Worm (Caenorhabditis elegans): ENCODE data around the gene npp-25.

npp-25 gene

ce11 chrIII:12951362-12952228 is 25.8 kb upstream of the npp-25 start, which contains the start of gene Y39E4A.1:
Y39E4A.1 (plus strand) TSS chrIII:12951412.
- no peak for TF ChIP-seq spr-3 (GFP tag; optimal IDR thresholded peaks at IDR 0.05)
- TF ChIP-seq Y105C5A.15 (GFP tag; IDR thresholded peaks at IDR 0.05): no peak
- TF ChIP-seq nhr-41 (GFP tag; IDR thresholded peaks at IDR 0.05): no peak
- TF ChIP-seq ctbp-1 (GFP tag; IDR thresholded peaks at IDR 0.05): no peak
- no peak for TF ChIP-seq dmd-8 (GFP tag; IDR thresholded peaks at IDR 0.05)
- TF ChIP-seq T20F7.1 (GFP tag; optimal IDR thresholded peaks at IDR 0.05): no peak
- TF ChIP-seq Y5F2A.4 (GFP tag; optimal IDR thresholded peaks at IDR 0.05): no peak
- TF ChIP-seq set-16 (GFP tag; IDR thresholded peaks at IDR 0.05): peak; percentile 78
- TF ChIP-seq ceh-32 (tag; optimal IDR thresholded peaks at IDR 0.05; ENCODE audit: poor library complexity): no peak
- TF ChIP-seq attf-4 (tag; optimal IDR thresholded peaks at IDR 0.05): no peak
- no peak for TF ChIP-seq lin-39 (tag; optimal IDR thresholded peaks at IDR 0.05)
- no peak for TF ChIP-seq aha-1 (tag)
- no peak for TF ChIP-seq Y75B8A.6 (GFP tag; IDR thresholded peaks at IDR 0.05)
- no peak for TF ChIP-seq php-3 (GFP tag; IDR thresholded peaks at IDR 0.05)
- no peak for TF ChIP-seq saeg-2 (GFP tag; IDR thresholded peaks at IDR 0.05)
- TF ChIP-seq D1046.2 (GFP tag; IDR thresholded peaks at IDR 0.05): no peak
- TF ChIP-seq tag-97 (GFP tag; IDR thresholded peaks at IDR 0.05): no peak
- no peak for TF ChIP-seq F26F4.8 (GFP tag; conservative IDR thresholded peaks at IDR 0.05)
- no peak for TF ChIP-seq lsy-2 (tag; optimal IDR thresholded peaks at IDR 0.05)
- TF ChIP-seq mes-2 (tag; optimal IDR thresholded peaks at IDR 0.05; ENCODE audit: poor library complexity, severe bottlenecking): no peak
- TF ChIP-seq fkh-10 (GFP tag; optimal IDR thresholded peaks at IDR 0.05): no peak
- TF ChIP-seq skn-1 (tag; optimal IDR thresholded peaks at IDR 0.05): no peak
- TF ChIP-seq ZK337.2 (GFP tag; IDR thresholded peaks at IDR 0.05): peak; percentile 18; the same call in 1 of the 2 replicates
- no peak for TF ChIP-seq madf-9 (GFP tag; conservative IDR thresholded peaks at IDR 0.05)
- TF ChIP-seq sdz-12 (GFP tag; optimal IDR thresholded peaks at IDR 0.05): no peak
- no peak for TF ChIP-seq aly-2 (tag; optimal IDR thresholded peaks at IDR 0.05)
- 0 out of 2 replicates have a peak, but pooled peaks have one; percentile 17 for TF ChIP-seq lin-1 (GFP tag; IDR thresholded peaks at IDR 0.05)
- TF ChIP-seq unc-62 (GFP tag; optimal IDR thresholded peaks at IDR 0.05 in 1 of 2): peak in 1 of 2 experiments; percentile 75
- no peak for TF ChIP-seq unc-62 (tag; optimal IDR thresholded peaks at IDR 0.05)
- TF ChIP-seq zfp-3 (GFP tag; conservative IDR thresholded peaks at IDR 0.05): no peak
- TF ChIP-seq mxl-2 (GFP tag; conservative IDR thresholded peaks at IDR 0.05): no peak
- no peak for TF ChIP-seq mdl-1 (tag; optimal IDR thresholded peaks at IDR 0.05)
- peak; percentile 98 for TF ChIP-seq ceh-28 (tag; optimal IDR thresholded peaks at IDR 0.05)
- TF ChIP-seq arid-1 (GFP tag; conservative IDR thresholded peaks at IDR 0.05): 0 out of 2 replicates have a peak, but pooled peaks have one; percentile 5
- TF ChIP-seq rbr-2 (tag; optimal IDR thresholded peaks at IDR 0.05): no peak
- no peak for TF ChIP-seq F44E2.7 (GFP tag; IDR thresholded peaks at IDR 0.05)
- no peak for TF ChIP-seq mxl-3 (GFP tag; optimal IDR thresholded peaks at IDR 0.05)
- no peak for TF ChIP-seq lin-13 (GFP tag; optimal IDR thresholded peaks at IDR 0.05)
- no peak for TF ChIP-seq ztf-11 (tag; optimal IDR thresholded peaks at IDR 0.05)
- no peak for TF ChIP-seq dmd-9 (GFP tag; IDR thresholded peaks at IDR 0.05)
- no peak for TF ChIP-seq ces-1 (GFP tag; optimal IDR thresholded peaks at IDR 0.05)
- no peak for TF ChIP-seq spr-1 (tag; optimal IDR thresholded peaks at IDR 0.05)
- TF ChIP-seq F49E8.2 (tag; optimal IDR thresholded peaks at IDR 0.05; ENCODE audit: borderline replicate concordance): no peak
- no peak for TF ChIP-seq snpc-1.2 (GFP tag; IDR thresholded peaks at IDR 0.05)
- no peak for TF ChIP-seq hif-1 (tag; optimal IDR thresholded peaks at IDR 0.05)
- peak; percentile 64; the same call in 1 of the 2 replicates for TF ChIP-seq egl-43 (GFP tag; IDR thresholded peaks at IDR 0.05)
- TF ChIP-seq jun-1 (tag; optimal IDR thresholded peaks at IDR 0.05): no peak
- no peak for TF ChIP-seq nhr-76 (tag; optimal IDR thresholded peaks at IDR 0.05)
- TF ChIP-seq dmd-6 (GFP tag; IDR thresholded peaks at IDR 0.05): no peak
